Fruit fly (Drosophila melanogaster): Measurements from ENCODE around the gene Sirt2.

Sirt2 gene

dm6 chr3R:20285678-20286449 lies 42.4 kb upstream of the Sirt2 start (continued):
- TF ChIP-seq Jarid2 (GFP tag; optimal IDR thresholded peaks at IDR 0.05) (peak; percentile 59), Bteb2 (GFP tag; optimal IDR thresholded peaks at IDR 0.05) (no peak), CG4854 (GFP tag; optimal IDR thresholded peaks at IDR 0.05) (peak; percentile 43), kah (GFP tag; optimal IDR thresholded peaks at IDR 0.05) (peak; percentile 4), MBD-R2 (GFP tag; IDR thresholded peaks at IDR 0.05) (no peak), Atf3 (GFP tag; optimal IDR thresholded peaks at IDR 0.05) (peak; percentile 19), CG1024 (GFP tag; IDR thresholded peaks at IDR 0.05) (peak; percentile 84; the same call in 1 of the 2 replicates), dimm (GFP tag; IDR thresholded peaks at IDR 0.05) (peak; percentile 60; the same call in 1 of the 2 replicates), sqz (GFP tag; optimal IDR thresholded peaks at IDR 0.05) (peak; percentile 55), C15 (GFP tag; IDR thresholded peaks at IDR 0.05) (0 out of 3 replicates have a peak, but pooled peaks have one; percentile 36), CG12155 (GFP tag; optimal IDR thresholded peaks at IDR 0.05) (no peak), ara (GFP tag; IDR thresholded peaks at IDR 0.05) (peak; percentile 26; the same call in 1 of the 2 replicates), Xbp1 (GFP tag; optimal IDR thresholded peaks at IDR 0.05) (peak; percentile 7), gce (GFP tag; IDR thresholded peaks at IDR 0.05) (no peak), CG30403 (GFP tag; optimal IDR thresholded peaks at IDR 0.05) (peak; percentile 1), dpn (GFP tag; optimal IDR thresholded peaks at IDR 0.05) (no peak), CG7372 (GFP tag; IDR thresholded peaks at IDR 0.05) (peak; percentile 29; the same call in 1 of the 2 replicates), stwl (tag; optimal IDR thresholded peaks at IDR 0.05) (peak; percentile 10), CG12071 (GFP tag; optimal IDR thresholded peaks at IDR 0.05) (peak; percentile 73), Dp (GFP tag; optimal IDR thresholded peaks at IDR 0.05) (no peak), fd102C (GFP tag; optimal IDR thresholded peaks at IDR 0.05) (no peak), sim (GFP tag; IDR thresholded peaks at IDR 0.05) (no peak), CG8089 (GFP tag; optimal IDR thresholded peaks at IDR 0.05) (peak; percentile 60), dati (GFP tag; IDR thresholded peaks at IDR 0.05) (no peak), Fer1 (GFP tag; optimal IDR thresholded peaks at IDR 0.05) (no peak), CG3995 (GFP tag; optimal IDR thresholded peaks at IDR 0.05) (no peak), Dll (GFP tag; IDR thresholded peaks at IDR 0.05; ENCODE audit: partially characterized antibody) (no peak), mam (GFP tag; optimal IDR thresholded peaks at IDR 0.05) (no peak), Mrtf (GFP tag; IDR thresholded peaks at IDR 0.05) (no peak), CG43689 (GFP tag; IDR thresholded peaks at IDR 0.05) (peak; percentile 51), E2f2 (GFP tag; IDR thresholded peaks at IDR 0.05) (0 out of 2 replicates have a peak, but pooled peaks have one; percentile 12), Taf1 (GFP tag; IDR thresholded peaks at IDR 0.05) (no peak), CG13123 (GFP tag; optimal IDR thresholded peaks at IDR 0.05) (peak; percentile 43), chn (GFP tag; optimal IDR thresholded peaks at IDR 0.05) (no peak), eyg (GFP tag; optimal IDR thresholded peaks at IDR 0.05) (peak; percentile 36), CG7928 (GFP tag; optimal IDR thresholded peaks at IDR 0.05) (no peak), HmgD (GFP tag; optimal IDR thresholded peaks at IDR 0.05) (no peak), HLHmδ (GFP tag; optimal IDR thresholded peaks at IDR 0.05) (peak; percentile 71), shn (GFP tag; optimal IDR thresholded peaks at IDR 0.05) (no peak), Side (GFP tag; optimal IDR thresholded peaks at IDR 0.05) (peak; percentile 57), CG6683 (GFP tag; optimal IDR thresholded peaks at IDR 0.05) (peak; percentile 67), hth (optimal IDR thresholded peaks at IDR 0.05) (no peak), dan (GFP tag; IDR thresholded peaks at IDR 0.05) (no peak), fu2 (GFP tag; optimal IDR thresholded peaks at IDR 0.05) (no peak), Elba2 (GFP tag; optimal IDR thresholded peaks at IDR 0.05) (no peak), en (GFP tag; optimal IDR thresholded peaks at IDR 0.05) (no peak), sd (tag; optimal IDR thresholded peaks at IDR 0.05) (no peak), CG13894 (tag; optimal IDR thresholded peaks at IDR 0.05) (no peak), Atf-2 (GFP tag; optimal IDR thresholded peaks at IDR 0.05) (no peak), Hr51 (GFP tag; optimal IDR thresholded peaks at IDR 0.05) (no peak), CG11696 (GFP tag; IDR thresholded peaks at IDR 0.05) (no peak)
